In the genomic region with DNA sequence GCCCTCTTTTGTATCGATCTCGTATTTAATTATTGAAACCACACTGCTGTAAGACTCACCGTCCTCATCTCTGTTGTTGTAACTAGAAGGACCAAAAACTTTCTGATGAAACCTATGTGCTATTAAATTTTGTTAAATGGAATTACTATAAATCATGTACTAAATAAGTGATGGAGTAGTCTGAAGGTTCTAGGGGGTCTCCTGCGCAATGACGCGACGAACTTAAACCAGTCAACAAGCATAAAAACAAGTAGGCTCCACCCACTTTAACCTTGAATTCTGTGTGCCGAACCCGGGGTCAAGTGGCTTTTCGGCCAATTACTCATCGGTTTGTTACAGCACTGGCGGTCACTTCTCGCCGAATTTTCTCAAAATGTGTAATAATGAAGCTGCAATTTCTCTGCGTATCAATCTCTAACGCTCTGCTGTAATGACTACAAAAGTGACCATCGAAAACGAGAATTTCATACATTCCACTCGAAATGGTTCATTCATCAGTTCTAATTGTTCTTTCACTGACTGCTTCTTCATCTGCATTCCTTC, we compare ENCODE assay signal across 1 worm cellular context.
A peak's percentile ranks its signal among the peaks of the same experiment; 100 is the strongest.
TF ChIP-seq lines count a peak whose summit lies in the region.

A gene (plus strand): TSS at position 464 of the 543 bp plus-strand sequence.

TF ChIP-seq in whole organism, young adult, 124 proteins besides CTCF, POLR2A, EP300 and RAD21 (continued from another document):
- TF ChIP-seq ceh-100 (GFP tag; IDR thresholded peaks at IDR 0.05; lab: Robert Waterston, UW) (no peak), hmg-1.2 (GFP tag; IDR thresholded peaks at IDR 0.05; lab: Robert Waterston, UW) (0 out of 2 replicates have a peak, but pooled peaks have one; percentile 11), ztf-3 (GFP tag; optimal IDR thresholded peaks at IDR 0.05; lab: Kevin White, UChicago) (no peak), dpff-1 (tag; optimal IDR thresholded peaks at IDR 0.05; lab: Kevin White, UChicago) (no peak)
